Worm (Caenorhabditis elegans): ENCODE measurements around the gene ZK354.7.

ZK354.7 gene

DNA sequence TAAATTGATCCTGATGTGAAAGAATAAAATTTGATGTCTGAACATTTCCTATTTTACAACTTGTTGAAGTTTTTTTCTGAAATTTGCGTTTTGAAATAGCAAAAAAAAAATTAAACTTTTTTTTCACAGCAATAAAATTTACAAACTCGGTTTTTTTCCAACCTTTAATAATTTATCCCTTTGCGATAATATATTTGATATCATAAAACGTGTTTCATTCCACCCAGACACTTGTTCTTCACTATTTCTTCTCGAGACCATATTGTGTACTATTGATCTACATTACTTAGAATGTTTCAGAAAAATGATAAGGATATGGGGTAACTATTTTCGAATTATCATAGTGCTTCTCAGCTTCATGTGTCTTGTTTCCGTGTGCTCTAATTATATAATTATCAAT is 23.2 kb upstream of the ZK354.7 start, which contains the start of gene Y4C6B.4:
Gene Y4C6B.4 (plus strand): TSS at position 301 of the 400 bp plus-strand sequence.
- TF ChIP-seq unc-62 (GFP tag; optimal IDR thresholded peaks at IDR 0.05 in 1 of 2) (no peak), unc-62 (tag; optimal IDR thresholded peaks at IDR 0.05) (no peak), ztf-11 (tag; optimal IDR thresholded peaks at IDR 0.05) (no peak), mxl-3 (GFP tag; optimal IDR thresholded peaks at IDR 0.05) (no peak), hif-1 (tag; optimal IDR thresholded peaks at IDR 0.05) (no peak), hlh-11 (tag; optimal IDR thresholded peaks at IDR 0.05) (no peak), nhr-77 (tag; optimal IDR thresholded peaks at IDR 0.05) (no peak), nhr-28 (tag; optimal IDR thresholded peaks at IDR 0.05) (no peak), ceh-20 (GFP tag; IDR thresholded peaks at IDR 0.05) (no peak), F10B5.3 (tag; optimal IDR thresholded peaks at IDR 0.05) (no peak), pqm-1 (tag; optimal IDR thresholded peaks at IDR 0.05) (no peak), attf-4 (tag; optimal IDR thresholded peaks at IDR 0.05) (no peak), nhr-237 (tag; optimal IDR thresholded peaks at IDR 0.05) (no peak), nhr-42 (GFP tag; IDR thresholded peaks at IDR 0.05) (no peak), F37D6.2 (tag; optimal IDR thresholded peaks at IDR 0.05) (no peak), daf-19 (GFP tag; conservative IDR thresholded peaks at IDR 0.05) (no peak), daf-8 (GFP tag; IDR thresholded peaks at IDR 0.05) (no peak)

DNA sequence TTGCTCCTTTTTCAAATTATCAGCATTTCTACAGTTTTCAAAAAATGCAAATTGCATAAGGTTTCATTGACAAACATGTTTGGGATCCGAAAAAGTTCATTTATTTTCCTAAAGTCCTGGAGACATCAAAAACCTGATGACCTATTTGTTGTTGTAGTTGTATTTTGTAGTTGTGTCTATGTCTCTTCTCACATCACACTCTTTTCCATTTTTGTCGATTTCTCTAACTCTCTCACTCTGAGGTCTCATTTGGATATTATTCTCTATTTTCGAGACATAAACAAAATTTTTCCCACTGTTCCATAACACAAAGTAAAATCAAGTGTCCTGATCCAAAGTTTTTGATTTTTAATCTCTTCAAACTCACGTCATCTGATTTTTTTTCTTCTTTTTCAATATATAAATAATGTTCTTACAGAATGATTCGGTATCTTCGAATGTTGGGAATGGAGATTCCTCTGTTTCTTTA is 15.9 kb upstream of the ZK354.7 start, which contains the start of gene slc-46A:
Gene slc-46A (plus strand): TSS at position 419 of the 469 bp plus-strand sequence.
- TF ChIP-seq nhr-28 (tag; optimal IDR thresholded peaks at IDR 0.05) (peak; percentile 86), pqm-1 (tag; optimal IDR thresholded peaks at IDR 0.05) (peak; percentile 51), hmg-1.1 (GFP tag; IDR thresholded peaks at IDR 0.05) (no peak), dmd-8 (GFP tag; IDR thresholded peaks at IDR 0.05) (no peak), daf-16 (GFP tag; optimal IDR thresholded peaks at IDR 0.05) (no peak), daf-16 (tag; optimal IDR thresholded peaks at IDR 0.05) (peak; percentile 5), fkh-10 (GFP tag; optimal IDR thresholded peaks at IDR 0.05) (no peak), lin-29 (GFP tag; IDR thresholded peaks at IDR 0.05) (no peak), arid-1 (GFP tag; conservative IDR thresholded peaks at IDR 0.05) (no peak), ceh-20 (GFP tag; IDR thresholded peaks at IDR 0.05) (no peak), Y48G9A.11 (GFP tag; IDR thresholded peaks at IDR 0.05) (no peak), nhr-111 (GFP tag; optimal IDR thresholded peaks at IDR 0.05) (no peak), aha-1 (tag) (peak; percentile 61), mdl-1 (tag; optimal IDR thresholded peaks at IDR 0.05) (no peak), nhr-10 (tag; optimal IDR thresholded peaks at IDR 0.05) (no peak), nhr-76 (tag; optimal IDR thresholded peaks at IDR 0.05) (no peak), ceh-32 (tag; optimal IDR thresholded peaks at IDR 0.05; ENCODE audit: poor library complexity) (no peak), Y75B8A.6 (GFP tag; IDR thresholded peaks at IDR 0.05) (no peak), egl-43 (GFP tag; IDR thresholded peaks at IDR 0.05) (no peak), ama-1 (optimal IDR thresholded peaks at IDR 0.05) (no peak), lir-3 (tag; optimal IDR thresholded peaks at IDR 0.05) (no peak), jun-1 (tag; optimal IDR thresholded peaks at IDR 0.05) (no peak), T26A8.4 (GFP tag; IDR thresholded peaks at IDR 0.05) (no peak), skn-1 (tag; optimal IDR thresholded peaks at IDR 0.05) (no peak)

DNA sequence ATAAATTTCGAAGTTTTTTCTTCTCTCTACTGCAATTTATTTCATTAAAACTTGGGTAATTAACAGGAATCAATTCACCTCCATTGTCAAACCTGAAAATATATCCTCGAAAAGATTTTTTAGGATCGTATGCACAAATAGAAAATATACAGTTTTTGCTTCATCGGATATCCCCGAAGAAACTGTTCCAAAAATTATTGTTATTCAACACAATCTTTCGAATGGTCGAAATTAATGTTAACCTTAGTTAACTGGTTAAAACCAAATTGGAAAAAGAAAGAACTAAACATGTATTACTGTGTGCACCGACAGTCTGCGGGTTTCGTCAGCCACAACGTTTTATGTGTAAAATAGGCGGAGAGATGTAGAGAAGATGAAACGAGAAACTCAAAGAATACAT is 14.2 kb upstream of the ZK354.7 start:
- no peak for TF ChIP-seq fkh-10 (GFP tag; optimal IDR thresholded peaks at IDR 0.05)
- no peak for TF ChIP-seq aha-1 (tag)
- peak; percentile 69 for TF ChIP-seq duxl-1 (tag; optimal IDR thresholded peaks at IDR 0.05; ENCODE audit: poor library complexity)
- no peak for TF ChIP-seq R02D3.7 (tag; optimal IDR thresholded peaks at IDR 0.05)
- TF ChIP-seq zip-11 (GFP tag; IDR thresholded peaks at IDR 0.05): no peak
- no peak for TF ChIP-seq mes-2 (tag; optimal IDR thresholded peaks at IDR 0.05; ENCODE audit: poor library complexity, severe bottlenecking)
- TF ChIP-seq tra-1 (GFP tag; IDR thresholded peaks at IDR 0.05): no peak
- no peak for TF ChIP-seq mxl-3 (GFP tag; optimal IDR thresholded peaks at IDR 0.05)
- TF ChIP-seq nhr-102 (tag; optimal IDR thresholded peaks at IDR 0.05): peak; percentile 72
- no peak for TF ChIP-seq hlh-11 (tag; optimal IDR thresholded peaks at IDR 0.05)
- no peak for TF ChIP-seq aly-2 (tag; optimal IDR thresholded peaks at IDR 0.05)
- no peak for TF ChIP-seq attf-4 (tag; optimal IDR thresholded peaks at IDR 0.05)
- no peak for TF ChIP-seq tag-97 (GFP tag; IDR thresholded peaks at IDR 0.05)
- no peak for TF ChIP-seq unc-130 (GFP tag; optimal IDR thresholded peaks at IDR 0.05)
- no peak for TF ChIP-seq fos-1 (tag; optimal IDR thresholded peaks at IDR 0.05)
- TF ChIP-seq nhr-6 (tag; optimal IDR thresholded peaks at IDR 0.05): no peak
- no peak for TF ChIP-seq zip-2 (tag; optimal IDR thresholded peaks at IDR 0.05)
- TF ChIP-seq hlh-30 (tag; optimal IDR thresholded peaks at IDR 0.05; ENCODE audit: insufficient read depth): peak; percentile 31
- TF ChIP-seq daf-19 (GFP tag; conservative IDR thresholded peaks at IDR 0.05): no peak
- TF ChIP-seq saeg-2 (GFP tag; IDR thresholded peaks at IDR 0.05): no peak

Data from whole organism, L4 larva.